Worm (Caenorhabditis elegans) whole organism, mixed stage, embryonic: ENCODE measurements around the gene isw-1.

Source experiments
- M03D4.4 ChIP-seq: sonication (generic microtip); optimal IDR thresholded peaks from 2 replicates; lab custom pipeline; 2017; ENCODE audit warnings: mild to moderate bottlenecking, missing genetic modification characterization, missing compliant biosample characterization
- bed-3 ChIP-seq: fragments of 200-800 bp; sonication (Bioruptor generic); optimal IDR thresholded peaks from 3 replicates; lab custom pipeline; 2018; ENCODE audit warnings: mild to moderate bottlenecking, missing genetic modification characterization, moderate library complexity, missing compliant biosample characterization
- blmp-1 ChIP-seq: fragments of 150-350 bp; optimal IDR thresholded peaks from 2 replicates; lab custom pipeline; 2014; ENCODE audit warnings: missing biosample characterization, missing genetic modification characterization
- ceh-43 ChIP-seq: fragments of 200-800 bp; sonication (Bioruptor generic); optimal IDR thresholded peaks from 2 replicates; lab custom pipeline; 2018; ENCODE audit warnings: mild to moderate bottlenecking, missing genetic modification characterization, moderate library complexity, missing compliant biosample characterization
- ceh-83 ChIP-seq: fragments of 200-800 bp; sonication (Bioruptor generic); optimal IDR thresholded peaks from 2 replicates; lab custom pipeline; 2018; ENCODE audit warnings: mild to moderate bottlenecking, missing genetic modification characterization, missing compliant biosample characterization
- ces-1 ChIP-seq: fragments of 150-350 bp; optimal IDR thresholded peaks from 2 replicates; lab custom pipeline; 2014; ENCODE audit warnings: missing biosample characterization, missing genetic modification reagents, missing genetic modification characterization
- cnd-1 ChIP-seq: fragments of 200-800 bp; sonication (Bioruptor generic); optimal IDR thresholded peaks from 2 replicates; lab custom pipeline; 2018; ENCODE audit warnings: mild to moderate bottlenecking, missing genetic modification characterization, missing compliant biosample characterization
- elt-1 ChIP-seq: sonication (generic microtip); optimal IDR thresholded peaks from 2 replicates; lab custom pipeline; 2017; ENCODE audit warnings: missing genetic modification characterization, mild to moderate bottlenecking, missing compliant biosample characterization, antibody characterized with exemption, moderate library complexity, borderline replicate concordance; ENCODE audit not compliant: insufficient read depth
- flh-1 ChIP-seq: fragments of 200-800 bp; sonication (Bioruptor generic); optimal IDR thresholded peaks from 2 replicates; lab custom pipeline; 2018; ENCODE audit warnings: mild to moderate bottlenecking, missing genetic modification characterization, moderate library complexity, missing compliant biosample characterization
- ham-2 ChIP-seq: fragments of 200-800 bp; sonication (Bioruptor generic); optimal IDR thresholded peaks from 2 replicates; lab custom pipeline; 2018; ENCODE audit warnings: mild to moderate bottlenecking, missing genetic modification characterization, missing compliant biosample characterization
- hlh-1 ChIP-seq: fragments of 150-350 bp; optimal IDR thresholded peaks from 2 replicates; lab custom pipeline; 2014; ENCODE audit warnings: missing biosample characterization, missing genetic modification reagents, missing genetic modification characterization
- lin-32 ChIP-seq: fragments of 200-800 bp; sonication (Bioruptor generic); optimal IDR thresholded peaks from 2 replicates; lab custom pipeline; 2018; ENCODE audit warnings: mild to moderate bottlenecking, missing genetic modification characterization, missing compliant biosample characterization
- lsy-2 ChIP-seq: fragments of 150-350 bp; optimal IDR thresholded peaks from 2 replicates; lab custom pipeline; 2014; ENCODE audit warnings: missing biosample characterization, missing genetic modification characterization
- nhr-12 ChIP-seq: fragments of 150-350 bp; optimal IDR thresholded peaks from 2 replicates; lab custom pipeline; 2014; ENCODE audit warnings: missing biosample characterization, missing genetic modification characterization
- nhr-2 ChIP-seq: fragments of 150-350 bp; optimal IDR thresholded peaks from 2 replicates; lab custom pipeline; 2014; ENCODE audit warnings: missing biosample characterization, missing genetic modification characterization
- nhr-237 ChIP-seq: fragments of 150-350 bp; optimal IDR thresholded peaks from 2 replicates; lab custom pipeline; 2014; ENCODE audit warnings: missing biosample characterization, missing genetic modification characterization
- nhr-28 ChIP-seq: fragments of 150-350 bp; optimal IDR thresholded peaks from 2 replicates; lab custom pipeline; 2014; ENCODE audit warnings: missing biosample characterization, missing genetic modification characterization
- nhr-76 ChIP-seq: sonication (generic microtip); optimal IDR thresholded peaks from 2 replicates; lab custom pipeline; 2017; ENCODE audit warnings: missing biosample characterization, missing genetic modification characterization
- pha-4 ChIP-seq: fragments of 150-350 bp; optimal IDR thresholded peaks from 2 replicates; lab custom pipeline; 2018; ENCODE audit warnings: missing biosample characterization, missing genetic modification reagents, missing genetic modification characterization
- sem-2 ChIP-seq: fragments of 200-800 bp; sonication (Bioruptor generic); optimal IDR thresholded peaks from 2 replicates; lab custom pipeline; 2018; ENCODE audit warnings: mild to moderate bottlenecking, missing genetic modification characterization, missing compliant biosample characterization
- sptf-1 ChIP-seq: sonication (generic microtip); optimal IDR thresholded peaks from 2 replicates; lab custom pipeline; 2017; ENCODE audit warnings: mild to moderate bottlenecking, missing genetic modification characterization, moderate library complexity, missing compliant biosample characterization
- tbx-8 ChIP-seq: fragments of 200-800 bp; sonication (Bioruptor generic); optimal IDR thresholded peaks from 2 replicates; lab custom pipeline; 2018; ENCODE audit warnings: mild to moderate bottlenecking, missing genetic modification characterization, moderate library complexity, missing compliant biosample characterization
- unc-120 ChIP-seq: sonication (generic microtip); optimal IDR thresholded peaks from 2 replicates; lab custom pipeline; 2017; ENCODE audit warnings: missing genetic modification characterization, missing compliant biosample characterization; ENCODE audit not compliant: poor library complexity, severe bottlenecking
- unc-39 ChIP-seq: fragments of 150-350 bp; optimal IDR thresholded peaks from 2 replicates; lab custom pipeline; 2014; ENCODE audit warnings: missing biosample characterization, missing genetic modification characterization
- unc-62 ChIP-seq: fragments of 150-350 bp; optimal IDR thresholded peaks from 2 replicates; lab custom pipeline; 2014; ENCODE audit warnings: missing biosample characterization, missing genetic modification reagents, missing genetic modification characterization
- ztf-11 ChIP-seq: fragments of 150-350 bp; optimal IDR thresholded peaks from 2 replicates; lab custom pipeline; 2014; ENCODE audit warnings: missing biosample characterization, missing genetic modification characterization

The isw-1 gene

DNA sequence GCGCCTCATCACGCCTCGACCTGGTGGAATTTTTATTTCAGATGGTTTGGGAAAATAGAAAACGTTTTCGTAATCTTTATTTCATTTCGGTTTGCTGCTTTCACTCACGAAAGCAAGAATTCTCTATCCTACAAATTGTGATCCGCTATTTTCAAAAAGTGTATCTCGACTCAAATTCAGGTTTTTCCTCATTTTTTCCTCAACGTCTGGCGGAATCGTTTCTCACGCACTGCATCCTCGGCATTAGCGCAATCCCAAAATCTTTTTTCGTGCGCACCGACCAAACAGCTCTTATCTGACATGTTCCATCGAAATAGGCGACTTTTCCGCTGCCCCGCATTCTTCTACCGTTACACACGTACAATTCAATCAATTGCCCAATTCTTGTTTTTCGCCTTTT lies 8.4 kb upstream of the isw-1 start, which contains the start of gene F37A4.3:
Gene F37A4.3 (plus strand): TSS at position 301 of the 400 bp plus-strand sequence.
- TF ChIP-seq sptf-1 (tag; lab: Kevin White, UChicago) (no peak), ham-2 (GFP tag; lab: Kevin White, UChicago) (peak; percentile 4), unc-120 (tag; lab: Kevin White, UChicago) (no peak)

DNA sequence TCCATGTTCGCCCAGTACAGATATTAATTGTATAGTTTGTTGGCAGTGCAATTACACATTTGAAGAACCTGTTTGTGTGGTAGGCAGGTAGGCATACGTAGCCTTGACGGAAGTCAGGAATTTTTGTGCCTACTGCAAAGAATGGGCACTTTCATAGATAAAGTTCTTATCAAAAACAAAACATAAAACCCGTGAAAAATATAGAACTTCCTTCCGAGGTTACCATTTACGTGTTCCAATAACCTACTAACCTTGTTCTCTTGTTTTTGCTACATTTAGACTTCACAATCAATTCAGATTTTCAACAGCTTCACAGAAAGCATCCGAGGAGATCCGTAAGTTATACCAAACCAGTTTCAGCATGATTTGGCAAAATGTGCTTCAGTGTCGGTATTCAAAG lies 3.4 kb upstream of the isw-1 start, which contains the start of gene F37A4.4:
Gene F37A4.4 (plus strand): TSS at position 301 of the 400 bp plus-strand sequence.
- TF ChIP-seq M03D4.4 (no peak), elt-1 (no peak)

DNA sequence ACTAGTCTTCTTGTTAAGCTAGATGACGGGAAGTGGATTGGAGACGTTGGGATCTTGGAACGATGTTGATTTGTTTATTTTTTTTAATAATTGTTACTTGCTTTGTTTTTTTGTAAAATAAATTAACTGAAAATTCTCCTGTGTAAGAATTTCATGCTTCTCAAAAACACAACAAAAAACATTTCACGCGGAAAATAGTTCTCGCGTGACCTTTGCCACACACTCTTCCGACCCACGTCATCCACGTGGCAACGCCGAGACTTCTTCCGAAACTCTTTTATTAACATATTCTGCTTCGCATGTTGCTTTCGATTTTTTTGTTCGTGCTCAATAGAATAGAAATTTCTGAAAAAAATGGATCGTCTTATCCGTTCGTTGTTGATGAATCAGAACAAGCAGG lies 1.7 kb upstream of the isw-1 start, which contains the start of gene F37A4.5:
Gene F37A4.5 (plus strand): TSS at position 301 of the 400 bp plus-strand sequence.
- TF ChIP-seq unc-62 (GFP tag; lab: Kevin White, UChicago): no peak
- TF ChIP-seq ceh-83: no peak
- no peak for TF ChIP-seq nhr-76
- TF ChIP-seq nhr-12: no peak
- no peak for TF ChIP-seq hlh-1
- no peak for TF ChIP-seq tbx-8 (GFP tag; lab: Kevin White, UChicago)
- TF ChIP-seq bed-3: no peak

DNA sequence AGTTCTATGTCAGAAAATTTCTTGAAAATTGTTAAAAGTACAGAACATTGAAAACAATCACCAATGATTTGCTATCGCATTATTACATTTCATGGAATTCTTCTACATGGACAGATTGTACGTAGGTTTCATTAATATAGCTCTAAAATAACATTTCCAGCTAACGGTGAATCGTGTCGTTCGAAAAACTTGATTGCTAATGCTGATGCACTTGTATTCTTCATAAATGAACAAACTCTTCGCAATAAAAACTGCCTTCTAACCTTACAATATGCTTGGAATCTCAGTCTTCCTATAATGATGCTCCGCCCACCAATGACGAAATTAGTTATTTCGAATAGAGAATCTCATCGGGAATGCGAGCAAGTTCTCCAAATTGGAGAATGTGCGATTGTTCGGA lies 4.4 kb downstream of the isw-1 start, which contains the start of gene F37A4.6:
Gene F37A4.6 (plus strand): TSS at position 301 of the 400 bp plus-strand sequence.
- TF ChIP-seq lsy-2 (tag; lab: Kevin White, UChicago) (no peak), hlh-1 (no peak), tbx-8 (GFP tag; lab: Kevin White, UChicago) (no peak), pha-4 (tag; lab: Kevin White, UChicago) (no peak), nhr-237 (tag; lab: Kevin White, UChicago) (no peak), ces-1 (no peak), M03D4.4 (no peak), ztf-11 (tag; lab: Kevin White, UChicago) (no peak), sptf-1 (tag; lab: Kevin White, UChicago) (no peak), bed-3 (no peak), elt-1 (no peak), nhr-76 (no peak), cnd-1 (no peak), ceh-83 (no peak), lin-32 (GFP tag; lab: Kevin White, UChicago) (no peak), nhr-28 (tag; lab: Kevin White, UChicago) (no peak), sem-2 (GFP tag; lab: Kevin White, UChicago) (no peak), nhr-12 (no peak), flh-1 (GFP tag; lab: Kevin White, UChicago) (no peak)

DNA sequence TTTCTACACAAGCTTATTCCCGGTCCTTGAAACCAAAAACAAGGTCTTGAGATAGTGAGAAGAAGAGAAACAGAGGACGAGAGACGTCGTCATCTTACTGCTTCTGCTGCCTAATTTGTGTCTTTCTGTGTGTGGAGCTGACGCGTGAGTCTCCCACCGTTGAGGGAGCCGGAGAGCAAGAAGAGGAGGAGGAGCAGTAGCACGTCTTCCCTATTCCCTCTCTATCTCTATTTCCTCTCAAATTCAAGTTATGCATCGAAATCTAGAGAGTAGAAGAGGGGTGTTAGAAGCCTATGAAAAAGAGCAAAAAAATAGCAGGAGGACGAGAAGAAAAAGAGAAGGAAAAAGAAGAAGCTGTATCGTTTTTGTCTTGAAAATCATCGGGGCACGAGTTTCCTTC lies 14.7 kb downstream of the isw-1 start:
- TF ChIP-seq unc-120 (tag; lab: Kevin White, UChicago): no peak
- TF ChIP-seq ceh-43 (GFP tag; lab: Kevin White, UChicago): no peak
- TF ChIP-seq nhr-12: no peak
- TF ChIP-seq ztf-11 (tag; lab: Kevin White, UChicago): no peak
- TF ChIP-seq ces-1: peak; percentile 69
- no peak for TF ChIP-seq nhr-2 (tag; lab: Kevin White, UChicago)
- TF ChIP-seq, all 35 proteins: peak for 1

DNA sequence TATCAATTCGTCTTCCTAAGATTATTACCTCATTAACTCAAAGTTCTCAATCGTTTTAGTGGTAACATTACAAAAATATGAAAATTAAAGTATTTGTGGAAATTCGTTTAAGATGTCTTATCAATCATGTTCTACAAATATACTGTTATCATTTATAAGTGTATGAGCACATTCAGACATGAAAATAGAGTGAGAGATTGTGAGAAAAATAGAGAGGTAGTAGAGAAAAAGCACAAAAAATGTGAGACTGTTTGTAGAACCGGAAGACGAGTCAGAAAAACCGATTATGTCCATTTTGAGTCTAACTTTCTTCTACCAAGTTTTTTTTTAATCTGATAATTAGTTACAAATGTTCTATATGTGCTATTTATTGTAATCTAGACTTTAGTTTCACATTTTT lies 16.6 kb downstream of the isw-1 start:
- TF ChIP-seq bed-3 (no peak), nhr-28 (tag; lab: Kevin White, UChicago) (no peak), unc-39 (tag; lab: Kevin White, UChicago) (no peak), pha-4 (tag; lab: Kevin White, UChicago) (no peak), lsy-2 (tag; lab: Kevin White, UChicago) (no peak), flh-1 (GFP tag; lab: Kevin White, UChicago) (no peak), ham-2 (GFP tag; lab: Kevin White, UChicago) (no peak)
- TF ChIP-seq, all 35 proteins: peak for 0

DNA sequence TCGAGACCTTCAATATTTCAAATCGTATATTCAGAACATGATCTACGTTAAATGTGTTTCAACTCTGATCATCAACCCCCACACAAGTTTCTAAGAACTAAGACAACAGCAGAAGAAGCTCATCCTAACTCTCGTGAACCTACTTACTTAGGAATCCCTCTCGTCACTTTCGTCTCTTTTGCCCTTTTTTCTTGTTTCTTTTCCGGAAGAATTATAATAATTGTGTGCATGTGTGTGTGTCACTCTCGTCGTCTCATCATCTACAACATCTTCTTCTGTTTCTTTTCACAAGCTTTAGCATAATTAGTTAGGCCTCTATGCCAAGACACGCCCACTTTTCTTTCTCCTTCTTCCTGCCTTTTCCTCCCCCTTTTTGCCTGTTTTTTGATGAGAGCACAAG lies 19.4 kb downstream of the isw-1 start:
- peak; percentile 57 for TF ChIP-seq ces-1
- TF ChIP-seq blmp-1 (tag; lab: Kevin White, UChicago): no peak
